Worm (Caenorhabditis elegans): ENCODE results near the gene fbxa-88.

The fbxa-88 gene

DNA sequence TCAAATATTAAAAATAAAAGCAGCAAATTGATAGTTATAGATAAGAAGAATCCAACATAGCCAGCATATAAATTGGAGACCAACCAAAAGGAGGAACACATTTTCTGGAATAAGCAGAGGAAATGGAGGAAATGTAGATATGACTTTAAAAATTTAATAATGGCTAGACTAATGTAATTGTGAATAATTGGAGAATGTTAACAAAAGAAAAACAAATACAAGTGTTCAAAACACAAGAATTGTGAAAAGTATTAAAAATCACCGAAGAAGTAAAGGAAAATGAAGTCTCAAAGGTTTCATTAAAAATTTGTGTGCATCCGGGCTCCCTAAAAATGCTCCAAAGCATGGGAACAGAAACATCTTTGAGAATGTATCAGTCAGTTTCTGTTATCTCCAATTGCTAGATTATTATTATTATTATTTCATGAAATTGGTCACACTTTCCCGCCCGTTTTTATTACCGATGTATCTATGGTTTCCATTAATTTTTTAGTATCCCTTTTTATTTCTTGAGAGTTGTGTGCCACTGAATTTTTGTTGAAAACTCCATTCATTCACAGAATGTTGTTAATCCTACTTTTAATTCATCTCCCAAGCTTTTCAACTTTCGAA, 19.3 kb upstream of the fbxa-88 start, which contains the start of the genes str-109 and F10A3.11:
Gene str-109, minus strand, starts transcription at position 101 of the 612 bp plus-strand sequence.
Gene F10A3.11, plus strand, starts transcription at position 562 of the 612 bp plus-strand sequence.
- no peak for TF ChIP-seq dao-5 (tag; optimal IDR thresholded peaks at IDR 0.05)
- TF ChIP-seq him-1 (tag; optimal IDR thresholded peaks at IDR 0.05): no peak
- no peak for TF ChIP-seq W03F9.2 (tag; optimal IDR thresholded peaks at IDR 0.05)

DNA sequence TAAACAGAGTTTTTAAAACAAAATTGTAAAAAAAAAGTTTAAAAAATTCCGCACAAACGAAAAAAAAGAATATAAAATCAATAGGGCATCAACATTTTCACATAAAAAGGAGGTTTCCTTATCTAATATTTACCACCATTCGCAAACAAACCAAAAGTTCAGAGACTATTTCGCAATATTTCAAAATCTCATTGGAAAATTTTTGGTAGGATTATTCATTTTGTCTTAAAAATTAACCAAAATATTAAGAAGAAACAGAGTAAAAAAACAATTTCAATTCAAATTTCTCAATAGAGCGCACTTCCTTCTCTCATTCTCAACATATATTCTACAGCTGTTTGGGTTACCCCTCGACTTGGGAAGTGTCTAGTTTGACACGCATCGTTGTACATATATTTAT, 17.2 kb upstream of the fbxa-88 start:
- TF ChIP-seq W03F9.2 (tag; optimal IDR thresholded peaks at IDR 0.05) (no peak), him-1 (tag; optimal IDR thresholded peaks at IDR 0.05) (no peak), dao-5 (tag; optimal IDR thresholded peaks at IDR 0.05) (no peak)

DNA sequence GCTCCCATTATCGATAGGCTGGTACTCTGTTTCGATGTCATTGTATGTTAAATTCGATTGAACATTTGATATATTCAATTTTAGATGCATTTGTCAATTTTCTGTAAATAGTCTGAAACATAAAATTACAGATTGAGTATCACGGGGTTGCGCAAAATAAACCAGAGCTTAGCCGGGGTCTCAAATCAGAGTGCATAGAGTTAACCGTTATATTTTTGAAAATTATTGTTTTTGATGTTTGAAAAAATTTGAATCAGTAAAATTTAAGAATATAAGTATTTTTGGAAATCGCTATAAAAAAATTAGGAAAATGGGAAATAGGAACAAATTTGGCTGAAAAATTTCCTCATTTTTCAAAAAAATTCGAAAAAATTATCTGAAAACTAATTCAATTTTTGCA, 16.7 kb upstream of the fbxa-88 start, which contains the start of gene F10A3.17:
Gene F10A3.17, minus strand, starts transcription at position 101 of the 400 bp plus-strand sequence.
- TF ChIP-seq W03F9.2 (tag; optimal IDR thresholded peaks at IDR 0.05) (no peak), dao-5 (tag; optimal IDR thresholded peaks at IDR 0.05) (no peak), him-1 (tag; optimal IDR thresholded peaks at IDR 0.05) (no peak)

DNA sequence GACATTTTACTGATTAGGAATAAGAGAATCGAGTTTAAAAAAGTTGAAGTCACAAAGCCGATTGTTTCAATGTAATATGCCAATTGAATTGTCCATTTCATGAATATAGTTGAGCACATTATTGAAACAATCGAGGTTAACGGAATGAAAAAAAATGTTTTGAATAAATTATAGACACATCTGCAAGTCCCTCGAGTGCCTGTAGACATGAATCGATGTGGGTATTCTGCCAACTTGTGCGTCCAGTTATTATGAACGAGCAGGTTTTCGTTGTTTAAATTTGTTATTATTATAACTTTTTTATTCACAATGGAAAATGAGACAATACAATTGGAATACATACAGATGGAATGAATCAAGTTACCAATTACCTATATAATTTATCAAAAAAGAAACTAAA, 15.5 kb upstream of the fbxa-88 start, which contains the start of gene str-99:
Gene str-99, minus strand, starts transcription at position 101 of the 400 bp plus-strand sequence.
- no peak for TF ChIP-seq W03F9.2 (tag; optimal IDR thresholded peaks at IDR 0.05)
- no peak for TF ChIP-seq dao-5 (tag; optimal IDR thresholded peaks at IDR 0.05)
- TF ChIP-seq him-1 (tag; optimal IDR thresholded peaks at IDR 0.05): no peak

DNA sequence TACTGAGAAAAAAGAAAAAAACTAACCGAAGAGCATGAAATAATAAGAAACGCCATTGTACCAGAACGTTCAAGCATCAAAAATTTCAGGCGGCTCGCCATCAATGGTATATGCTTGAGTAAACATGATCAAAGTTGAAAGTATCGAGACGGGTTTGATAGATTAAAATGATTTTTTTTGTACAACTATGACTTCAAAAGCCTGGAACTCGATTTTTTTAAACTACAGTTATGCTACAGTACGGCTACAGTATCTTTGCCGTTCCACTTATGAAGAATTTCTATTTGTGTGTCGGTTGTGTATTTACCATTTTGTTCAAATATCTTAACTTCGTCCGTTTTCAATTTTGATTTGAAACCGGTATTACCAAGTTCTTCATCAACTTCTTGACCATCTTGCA, 12.2 kb upstream of the fbxa-88 start, which contains the start of gene str-97:
Gene str-97, minus strand, starts transcription at position 101 of the 400 bp plus-strand sequence.
- TF ChIP-seq W03F9.2 (tag; optimal IDR thresholded peaks at IDR 0.05) (no peak), him-1 (tag; optimal IDR thresholded peaks at IDR 0.05) (no peak), dao-5 (tag; optimal IDR thresholded peaks at IDR 0.05) (no peak)

DNA sequence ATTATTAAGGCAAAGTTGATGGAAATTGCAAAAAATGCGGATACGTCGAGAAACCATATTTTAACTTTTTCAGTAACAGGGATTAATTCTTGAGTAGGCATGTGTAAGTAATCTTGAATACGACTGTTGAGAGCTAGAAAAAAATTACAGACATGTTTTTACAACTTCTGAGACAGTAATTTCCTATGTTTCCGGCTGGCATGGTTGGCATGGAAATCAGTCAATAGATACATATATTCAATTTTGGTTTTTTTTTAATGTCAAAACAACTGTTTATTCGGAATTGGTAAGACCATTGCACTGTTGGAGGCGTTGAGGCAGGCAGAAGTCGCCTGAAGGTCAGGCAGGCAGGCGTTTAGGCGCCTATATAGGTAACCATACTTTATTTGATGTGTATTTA, 10.5 kb upstream of the fbxa-88 start, which contains the start of gene str-254:
Gene str-254, minus strand, starts transcription at position 101 of the 400 bp plus-strand sequence.
- no peak for TF ChIP-seq W03F9.2 (tag; optimal IDR thresholded peaks at IDR 0.05)
- TF ChIP-seq dao-5 (tag; optimal IDR thresholded peaks at IDR 0.05): no peak
- no peak for TF ChIP-seq him-1 (tag; optimal IDR thresholded peaks at IDR 0.05)

DNA sequence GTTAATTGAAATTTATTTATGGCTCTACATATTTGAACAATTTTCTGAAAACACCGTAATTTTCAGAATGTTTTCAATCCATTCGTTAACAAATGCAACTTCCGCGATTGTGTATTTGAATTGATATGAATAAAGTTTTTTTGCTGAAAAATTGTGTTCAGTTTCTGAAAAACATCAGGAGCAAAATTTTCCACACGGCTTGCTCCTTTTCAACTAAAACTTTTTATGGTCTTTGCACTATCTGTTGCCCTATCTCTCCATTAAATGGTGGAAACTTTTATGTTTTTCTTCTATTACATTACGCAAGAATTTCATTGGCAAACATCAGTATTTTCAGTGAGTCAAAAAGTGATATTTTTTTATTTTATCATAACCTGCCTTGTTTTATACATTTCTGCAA, 5.9 kb upstream of the fbxa-88 start, which contains the start of gene F10A3.4:
Gene F10A3.4, plus strand, starts transcription at position 301 of the 400 bp plus-strand sequence.
- TF ChIP-seq him-1 (tag; optimal IDR thresholded peaks at IDR 0.05) (no peak), dao-5 (tag; optimal IDR thresholded peaks at IDR 0.05) (no peak), W03F9.2 (tag; optimal IDR thresholded peaks at IDR 0.05) (no peak)

DNA sequence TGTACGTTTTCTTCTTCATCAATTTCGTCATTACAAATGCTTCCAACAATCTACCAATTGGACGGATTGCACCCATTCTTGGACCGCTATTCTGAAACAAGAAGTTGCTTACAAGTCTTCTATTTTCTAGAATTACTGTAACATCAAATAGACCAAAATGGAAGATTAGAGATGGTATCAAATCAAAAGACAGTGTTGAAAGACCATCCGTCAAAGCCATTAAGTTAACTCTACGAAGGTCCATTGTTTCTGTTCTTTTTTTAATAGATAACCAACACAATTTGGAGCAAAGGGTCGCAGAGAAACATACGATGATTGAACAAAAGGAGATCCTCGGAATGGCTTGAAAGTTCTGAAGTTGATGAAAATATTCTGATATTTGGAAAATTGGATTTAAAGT, 2.1 kb upstream of the fbxa-88 start:
- TF ChIP-seq dao-5 (tag; optimal IDR thresholded peaks at IDR 0.05) (no peak), W03F9.2 (tag; optimal IDR thresholded peaks at IDR 0.05) (no peak), him-1 (tag; optimal IDR thresholded peaks at IDR 0.05) (no peak)

DNA sequence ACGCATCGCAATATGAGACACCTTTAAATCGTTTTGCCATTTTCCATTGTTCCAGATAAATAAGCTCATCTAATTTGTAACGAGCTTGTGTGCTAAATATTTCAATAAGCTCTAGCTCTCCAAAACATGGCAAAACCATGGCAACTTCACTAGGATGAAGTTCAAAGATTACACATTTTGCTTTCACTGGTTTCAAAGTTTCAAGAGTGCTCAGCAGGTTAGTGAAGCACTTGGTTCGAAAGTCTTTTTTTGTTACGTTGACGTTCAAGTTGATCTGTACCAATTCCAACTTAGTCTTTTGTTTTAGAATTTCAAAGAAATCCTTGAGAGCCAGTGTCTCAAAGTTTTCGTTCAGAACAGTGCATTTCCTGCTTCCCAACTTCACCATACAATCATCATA, 545 bp downstream of the fbxa-88 start, which contains the start of gene fbxa-18:
Gene fbxa-18, plus strand, starts transcription at position 301 of the 400 bp plus-strand sequence.
- TF ChIP-seq him-1 (tag; optimal IDR thresholded peaks at IDR 0.05) (no peak), dao-5 (tag; optimal IDR thresholded peaks at IDR 0.05) (no peak), W03F9.2 (tag; optimal IDR thresholded peaks at IDR 0.05) (no peak)

DNA sequence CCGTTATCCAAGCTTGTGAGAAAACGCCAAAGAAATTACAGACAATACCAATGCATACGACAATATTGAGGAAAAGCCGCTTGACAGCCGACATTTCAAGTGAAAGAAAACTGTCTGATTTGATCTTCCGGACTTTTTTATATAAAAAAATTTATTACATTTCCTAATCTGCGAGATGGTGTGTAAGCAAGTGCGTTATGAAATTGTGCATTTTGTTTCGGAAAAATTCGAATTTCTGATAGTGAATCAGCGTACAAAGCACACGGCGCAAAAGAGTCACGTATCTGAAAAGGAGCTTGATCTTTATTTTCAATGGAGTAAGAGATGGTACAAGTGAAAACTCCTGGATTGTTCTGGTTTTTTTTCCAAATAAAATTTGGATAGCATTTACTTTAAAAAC, 1.8 kb downstream of the fbxa-88 start, which contains the start of gene clc-32:
Gene clc-32, minus strand, starts transcription at position 101 of the 400 bp plus-strand sequence.
- TF ChIP-seq him-1 (tag; optimal IDR thresholded peaks at IDR 0.05) (no peak), dao-5 (tag; optimal IDR thresholded peaks at IDR 0.05) (no peak), W03F9.2 (tag; optimal IDR thresholded peaks at IDR 0.05) (no peak)

DNA sequence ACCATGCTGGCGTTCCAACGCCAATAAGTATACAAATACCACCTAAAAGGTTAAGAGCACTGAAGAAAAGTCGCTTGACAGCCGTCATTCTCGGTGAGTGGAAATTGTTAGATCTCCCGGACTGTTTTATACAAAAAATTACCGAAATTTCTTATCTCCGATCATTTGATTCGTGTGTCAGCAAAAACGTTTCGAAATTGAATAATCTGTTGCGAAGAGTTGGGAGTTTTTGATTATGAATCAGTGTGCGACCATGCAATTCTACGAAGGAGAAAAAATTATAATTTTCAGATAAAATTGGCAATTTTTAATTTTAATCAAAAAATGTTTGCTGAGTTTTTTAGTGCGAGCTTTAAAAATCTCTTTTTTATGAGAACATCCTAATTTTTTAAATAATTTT, 3.4 kb downstream of the fbxa-88 start, which contains the start of gene clc-11:
Gene clc-11, minus strand, starts transcription at position 101 of the 400 bp plus-strand sequence.
- TF ChIP-seq W03F9.2 (tag; optimal IDR thresholded peaks at IDR 0.05) (no peak), dao-5 (tag; optimal IDR thresholded peaks at IDR 0.05) (no peak), him-1 (tag; optimal IDR thresholded peaks at IDR 0.05) (no peak)

DNA sequence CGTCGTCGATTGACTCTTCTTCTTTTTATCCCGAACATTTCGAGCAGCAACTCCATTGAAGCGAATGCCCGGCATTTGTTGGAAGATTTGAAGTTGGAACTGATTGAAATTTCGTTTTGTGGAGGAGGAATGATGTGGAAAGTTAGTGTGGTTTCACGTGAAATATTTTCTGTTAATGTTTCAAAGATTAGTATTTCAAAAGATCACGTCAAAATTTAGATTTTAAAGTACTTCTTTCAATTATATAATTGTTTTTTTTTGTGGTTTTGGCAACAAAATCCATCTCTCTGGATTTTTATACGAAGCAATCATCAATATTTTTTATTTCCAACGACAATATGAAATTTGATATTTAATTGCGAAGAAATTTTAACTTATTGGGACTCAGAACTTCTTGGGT, 5.9 kb downstream of the fbxa-88 start, which contains the start of gene F44G3.7:
Gene F44G3.7, minus strand, starts transcription at position 101 of the 400 bp plus-strand sequence.
- TF ChIP-seq dao-5 (tag; optimal IDR thresholded peaks at IDR 0.05) (no peak), him-1 (tag; optimal IDR thresholded peaks at IDR 0.05) (no peak), W03F9.2 (tag; optimal IDR thresholded peaks at IDR 0.05) (no peak)

DNA sequence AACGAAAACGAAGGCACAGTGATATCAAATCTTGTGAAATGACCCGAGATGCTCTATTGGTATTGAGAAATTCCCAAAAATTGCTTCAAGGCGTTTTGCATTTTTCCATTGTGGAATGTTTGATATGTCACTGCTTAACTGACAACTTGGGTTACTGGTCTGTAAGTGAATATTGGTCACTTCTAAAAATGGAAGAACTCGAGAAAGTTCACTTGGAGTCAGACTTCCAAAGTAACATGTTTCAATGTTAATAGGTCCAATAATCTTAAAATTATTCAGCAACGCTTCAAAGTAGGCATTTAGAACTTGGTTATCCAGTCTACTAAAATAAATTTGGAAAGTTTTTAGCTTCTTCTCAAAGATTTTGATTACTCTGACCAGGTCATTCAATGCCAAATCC, 10.2 kb downstream of the fbxa-88 start, which contains the start of gene fbxa-144:
Gene fbxa-144, minus strand, starts transcription at position 101 of the 400 bp plus-strand sequence.
- TF ChIP-seq him-1 (tag; optimal IDR thresholded peaks at IDR 0.05): no peak
- no peak for TF ChIP-seq W03F9.2 (tag; optimal IDR thresholded peaks at IDR 0.05)
- TF ChIP-seq dao-5 (tag; optimal IDR thresholded peaks at IDR 0.05): no peak

DNA sequence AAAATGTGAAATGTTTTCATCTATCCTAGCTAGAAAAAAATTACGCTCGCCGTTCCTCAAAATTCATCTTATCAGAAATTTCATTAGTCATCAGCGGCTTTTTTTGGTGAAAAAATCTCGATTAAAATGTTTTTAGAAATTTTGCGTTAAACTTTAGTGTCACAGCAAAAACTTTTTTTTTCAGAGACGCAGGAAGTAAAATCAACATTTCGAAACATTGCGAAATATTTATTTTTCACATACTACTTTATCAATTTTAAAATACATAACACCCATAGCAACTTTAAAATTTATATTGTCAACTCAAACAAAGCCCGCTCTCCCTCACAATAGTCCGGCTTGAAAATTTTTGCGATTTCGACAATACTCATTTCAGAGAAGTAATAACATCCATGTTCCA, 10.7 kb downstream of the fbxa-88 start:
- TF ChIP-seq him-1 (tag; optimal IDR thresholded peaks at IDR 0.05): no peak
- TF ChIP-seq dao-5 (tag; optimal IDR thresholded peaks at IDR 0.05): no peak
- no peak for TF ChIP-seq W03F9.2 (tag; optimal IDR thresholded peaks at IDR 0.05)

Data from whole organism, L4/young adult.